Fruit fly (Drosophila melanogaster): ENCODE data around the gene CG6836.

The CG6836 gene

DNA sequence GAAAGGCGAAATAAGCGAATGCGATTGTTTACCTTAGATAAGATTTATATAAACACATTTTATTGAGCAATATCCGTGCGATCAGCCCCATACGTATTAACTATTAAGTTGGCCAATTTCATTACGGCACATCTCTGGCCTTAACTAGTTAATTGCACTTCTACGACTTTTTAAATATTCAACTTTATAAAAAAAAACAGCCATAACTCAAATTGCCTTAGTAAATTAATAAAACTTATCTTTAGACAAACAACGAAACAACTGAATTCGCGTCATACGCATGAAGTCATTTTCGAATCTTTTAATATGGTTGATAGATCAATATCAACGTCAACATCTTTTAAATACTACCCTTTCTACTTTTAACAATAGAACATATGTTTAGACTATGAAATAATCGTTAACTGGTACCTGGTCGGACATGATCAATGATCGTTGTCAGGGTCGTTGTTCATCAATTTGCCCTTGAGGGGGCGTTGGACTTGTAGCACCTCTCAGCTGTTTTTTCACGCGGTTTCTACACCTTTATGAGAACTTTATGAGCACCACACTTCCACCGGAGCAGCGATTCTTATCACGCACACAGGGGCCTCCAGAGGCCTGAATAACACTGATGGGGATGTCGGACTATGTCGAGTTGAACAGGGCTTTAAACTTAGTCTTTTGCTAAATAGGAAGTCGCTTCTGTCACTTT, 47.3 kb downstream of the CG6836 start, which contains the start of gene CG18135 (continued):
- TF ChIP-seq CG13775 (GFP tag; optimal IDR thresholded peaks at IDR 0.05) (no peak), CG11560 (tag; IDR thresholded peaks at IDR 0.05) (no peak), so (GFP tag; IDR thresholded peaks at IDR 0.05) (no peak), Spps (tag; optimal IDR thresholded peaks at IDR 0.05) (no peak), CG12744 (GFP tag; optimal IDR thresholded peaks at IDR 0.05) (no peak), CG10267 (tag; optimal IDR thresholded peaks at IDR 0.05) (no peak), Oaz (GFP tag; IDR thresholded peaks at IDR 0.05) (no peak), slp2 (GFP tag; optimal IDR thresholded peaks at IDR 0.05) (no peak), Rfx (GFP tag; IDR thresholded peaks at IDR 0.05) (peak; percentile 26; the same call in 1 of the 2 replicates), ken (GFP tag; IDR thresholded peaks at IDR 0.05) (no peak), Xbp1 (GFP tag; optimal IDR thresholded peaks at IDR 0.05) (no peak), bigmax (GFP tag; optimal IDR thresholded peaks at IDR 0.05) (no peak), dysf (GFP tag; IDR thresholded peaks at IDR 0.05) (no peak), HLH4C (GFP tag; IDR thresholded peaks at IDR 0.05; ENCODE audit: partially characterized antibody) (no peak), CG16779 (GFP tag; IDR thresholded peaks at IDR 0.05) (no peak), Fer3 (tag; optimal IDR thresholded peaks at IDR 0.05) (no peak), row (GFP tag; IDR thresholded peaks at IDR 0.05) (no peak), CG1024 (GFP tag; IDR thresholded peaks at IDR 0.05) (no peak), ftz-f1 (GFP tag; optimal IDR thresholded peaks at IDR 0.05) (peak; percentile 76), Dek (tag; optimal IDR thresholded peaks at IDR 0.05) (no peak), Dfd (GFP tag; optimal IDR thresholded peaks at IDR 0.05) (no peak), CG4730 (GFP tag; IDR thresholded peaks at IDR 0.05) (no peak), CG10321 (GFP tag; IDR thresholded peaks at IDR 0.05) (no peak), trem (tag; optimal IDR thresholded peaks at IDR 0.05) (no peak), Abd-B (GFP tag; optimal IDR thresholded peaks at IDR 0.05) (no peak), CG34224 (GFP tag; IDR thresholded peaks at IDR 0.05; ENCODE audit: partially characterized antibody) (0 out of 3 replicates have a peak, but pooled peaks have one; percentile 26), CG8281 (tag; optimal IDR thresholded peaks at IDR 0.05) (no peak), lab (GFP tag; optimal IDR thresholded peaks at IDR 0.05) (peak; percentile 54), gcm2 (GFP tag; optimal IDR thresholded peaks at IDR 0.05) (no peak), luna (GFP tag; optimal IDR thresholded peaks at IDR 0.05) (no peak), Taf1 (GFP tag; IDR thresholded peaks at IDR 0.05) (no peak), hbn (GFP tag; IDR thresholded peaks at IDR 0.05; ENCODE audit: partially characterized antibody) (no peak), peb (GFP tag; IDR thresholded peaks at IDR 0.05) (no peak), rib (GFP tag; IDR thresholded peaks at IDR 0.05) (no peak; the same call in 1 of the 2 replicates), eyg (GFP tag; optimal IDR thresholded peaks at IDR 0.05) (peak; percentile 3), CG3995 (GFP tag; optimal IDR thresholded peaks at IDR 0.05) (no peak), CG10543 (GFP tag; optimal IDR thresholded peaks at IDR 0.05) (no peak), HmgZ (tag; optimal IDR thresholded peaks at IDR 0.05) (peak; percentile 10), CG31388 (GFP tag; optimal IDR thresholded peaks at IDR 0.05) (no peak), repo (GFP tag; optimal IDR thresholded peaks at IDR 0.05) (peak; percentile 14), B-H2 (GFP tag; optimal IDR thresholded peaks at IDR 0.05) (peak; percentile 46), ERR (GFP tag; optimal IDR thresholded peaks at IDR 0.05) (peak; percentile 52), MTF-1 (GFP tag; optimal IDR thresholded peaks at IDR 0.05; ENCODE audit: borderline replicate concordance) (no peak), CG13287 (GFP tag; IDR thresholded peaks at IDR 0.05; ENCODE audit: partially characterized antibody) (no peak), CG7556 (GFP tag; optimal IDR thresholded peaks at IDR 0.05) (no peak), Hand (GFP tag; optimal IDR thresholded peaks at IDR 0.05) (no peak), mirr (GFP tag; optimal IDR thresholded peaks at IDR 0.05) (peak; percentile 7), knrl (GFP tag; IDR thresholded peaks at IDR 0.05; ENCODE audit: partially characterized antibody) (no peak), stc (GFP tag; IDR thresholded peaks at IDR 0.05) (no peak), CG7786 (GFP tag; optimal IDR thresholded peaks at IDR 0.05) (peak; percentile 6)
